Worm (Caenorhabditis elegans): ENCODE measurements around the gene lgc-58.

DNA sequence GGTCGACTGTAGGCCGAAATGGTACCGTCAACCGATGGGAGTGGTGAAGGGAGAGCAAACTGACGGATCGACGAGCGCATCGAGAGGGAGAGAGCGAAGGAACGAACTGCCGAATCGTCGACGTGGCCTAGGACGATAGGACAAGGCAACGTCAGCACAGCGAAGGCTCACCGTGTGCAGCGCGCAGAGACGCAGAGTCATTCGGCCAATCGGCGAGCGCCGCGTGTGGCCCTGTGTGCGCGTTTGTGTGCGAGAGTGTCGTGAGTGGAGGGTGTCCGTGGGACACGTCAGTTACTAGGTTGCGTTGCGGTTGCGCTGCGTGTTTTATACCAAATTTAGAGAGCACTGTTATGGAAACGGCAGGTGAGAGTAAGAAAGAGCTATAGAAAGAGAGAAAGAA is 16.7 kb downstream of the lgc-58 start, which contains the start of gene hsp-3:
- TF ChIP-seq ama-1 (optimal IDR thresholded peaks at IDR 0.05) = no peak
- peak; percentile 55 for TF ChIP-seq aly-1 (tag; optimal IDR thresholded peaks at IDR 0.05)
- peak; percentile 47 for TF ChIP-seq tbx-37 (GFP tag; conservative IDR thresholded peaks at IDR 0.05)
- 0 out of 2 replicates have a peak, but pooled peaks have one; percentile 36 for TF ChIP-seq flt-1 (GFP tag; IDR thresholded peaks at IDR 0.05)
- no peak for TF ChIP-seq pes-1 (GFP tag; IDR thresholded peaks at IDR 0.05)
